Fruit fly (Drosophila melanogaster) whole organism, adult: ENCODE data around the gene CG32095.

Experiments used
- CG11617 ChIP-seq: fragments of 200-800 bp; sonication (Bioruptor generic); optimal IDR thresholded peaks from 2 replicates; lab custom pipeline; 2017; ENCODE audit warnings: mild to moderate bottlenecking, missing biosample characterization, missing genetic modification reagents, missing genetic modification characterization
- CG12768 ChIP-seq: fragments of 200-800 bp; sonication (Bioruptor generic); optimal IDR thresholded peaks from 2 replicates; lab custom pipeline; 2017; ENCODE audit warnings: missing biosample characterization, missing genetic modification characterization, mild to moderate bottlenecking, moderate library complexity, missing genetic modification reagents
- CG14711 ChIP-seq: fragments of 200-800 bp; sonication (Bioruptor generic); optimal IDR thresholded peaks from 2 replicates; lab custom pipeline; 2018; ENCODE audit warnings: missing biosample characterization, mild to moderate bottlenecking, missing genetic modification characterization, moderate library complexity
- CG1620 ChIP-seq: fragments of 200-800 bp; sonication (Bioruptor generic); optimal IDR thresholded peaks from 2 replicates; lab custom pipeline; 2016; ENCODE audit warnings: missing biosample characterization, missing genetic modification characterization
- CG33017 ChIP-seq: fragments of 200-800 bp; sonication (Bioruptor generic); optimal IDR thresholded peaks from 2 replicates; lab custom pipeline; 2018; ENCODE audit warnings: missing biosample characterization, mild to moderate bottlenecking, missing genetic modification characterization, moderate library complexity
- CG5204 ChIP-seq: fragments of 200-800 bp; sonication (Bioruptor generic); optimal IDR thresholded peaks from 2 replicates; lab custom pipeline; 2016; ENCODE audit warnings: missing biosample characterization, missing genetic modification characterization
- CG7045 ChIP-seq: fragments of 200-800 bp; sonication (Bioruptor generic); optimal IDR thresholded peaks from 2 replicates; lab custom pipeline; 2017; ENCODE audit warnings: missing biosample characterization, mild to moderate bottlenecking, missing genetic modification characterization
- CG7101 ChIP-seq: fragments of 200-800 bp; sonication (Bioruptor generic); optimal IDR thresholded peaks from 2 replicates; lab custom pipeline; 2018; ENCODE audit warnings: missing biosample characterization, mild to moderate bottlenecking, missing genetic modification characterization, moderate library complexity
- Clk ChIP-seq: fragments of 200-800 bp; sonication (Bioruptor generic); optimal IDR thresholded peaks from 2 replicates; lab custom pipeline; 2017; ENCODE audit warnings: missing biosample characterization, missing genetic modification characterization
- Crg-1 ChIP-seq: fragments of 200-800 bp; sonication (Bioruptor generic); optimal IDR thresholded peaks from 2 replicates; lab custom pipeline; 2016; ENCODE audit warnings: missing biosample characterization, missing genetic modification characterization
- Hr96 ChIP-seq: fragments of 200-800 bp; sonication (Bioruptor generic); optimal IDR thresholded peaks from 2 replicates; lab custom pipeline; 2016; ENCODE audit warnings: missing biosample characterization, missing genetic modification characterization
- Mnt ChIP-seq: fragments of 200-800 bp; sonication (Bioruptor generic); optimal IDR thresholded peaks from 2 replicates; lab custom pipeline; 2016; ENCODE audit warnings: missing biosample characterization, mild to moderate bottlenecking, missing genetic modification characterization
- bab1 ChIP-seq: fragments of 200-800 bp; sonication (Bioruptor generic); optimal IDR thresholded peaks from 3 replicates; lab custom pipeline; 2019; ENCODE audit warnings: missing biosample characterization, mild to moderate bottlenecking, missing genetic modification characterization, moderate library complexity
- cic ChIP-seq: fragments of 200-800 bp; sonication (Bioruptor generic); optimal IDR thresholded peaks from 2 replicates; lab custom pipeline; 2017; ENCODE audit warnings: missing biosample characterization, mild to moderate bottlenecking, missing genetic modification characterization, moderate library complexity
- cnc ChIP-seq, 2 experiments: fragments of >200 bp; optimal IDR thresholded peaks; 2 replicates each; lab custom pipeline; 2017
- kay ChIP-seq: fragments of 200-800 bp; sonication (Bioruptor generic); peaks from one replicate; lab custom pipeline; 2016; ENCODE audit warnings: missing biosample characterization, missing genetic modification characterization, borderline replicate concordance
- ovo ChIP-seq: fragments of 200-800 bp; sonication (Bioruptor generic); optimal IDR thresholded peaks from 2 replicates; lab custom pipeline; 2016; ENCODE audit warnings: missing biosample characterization, missing genetic modification characterization
- pad ChIP-seq: fragments of 200-800 bp; sonication (Bioruptor generic); optimal IDR thresholded peaks from 3 replicates; lab custom pipeline; 2017; ENCODE audit warnings: missing biosample characterization, missing genetic modification characterization, mild to moderate bottlenecking, moderate library complexity, missing genetic modification reagents
- tj ChIP-seq: fragments of 200-800 bp; sonication (Bioruptor generic); optimal IDR thresholded peaks from 3 replicates; lab custom pipeline; 2017; ENCODE audit warnings: missing biosample characterization, mild to moderate bottlenecking, missing genetic modification characterization, moderate library complexity
- toe ChIP-seq: fragments of 200-800 bp; sonication (Bioruptor generic); optimal IDR thresholded peaks from 2 replicates; lab custom pipeline; 2016; ENCODE audit warnings: missing biosample characterization, missing genetic modification characterization

Gene CG32095

DNA sequence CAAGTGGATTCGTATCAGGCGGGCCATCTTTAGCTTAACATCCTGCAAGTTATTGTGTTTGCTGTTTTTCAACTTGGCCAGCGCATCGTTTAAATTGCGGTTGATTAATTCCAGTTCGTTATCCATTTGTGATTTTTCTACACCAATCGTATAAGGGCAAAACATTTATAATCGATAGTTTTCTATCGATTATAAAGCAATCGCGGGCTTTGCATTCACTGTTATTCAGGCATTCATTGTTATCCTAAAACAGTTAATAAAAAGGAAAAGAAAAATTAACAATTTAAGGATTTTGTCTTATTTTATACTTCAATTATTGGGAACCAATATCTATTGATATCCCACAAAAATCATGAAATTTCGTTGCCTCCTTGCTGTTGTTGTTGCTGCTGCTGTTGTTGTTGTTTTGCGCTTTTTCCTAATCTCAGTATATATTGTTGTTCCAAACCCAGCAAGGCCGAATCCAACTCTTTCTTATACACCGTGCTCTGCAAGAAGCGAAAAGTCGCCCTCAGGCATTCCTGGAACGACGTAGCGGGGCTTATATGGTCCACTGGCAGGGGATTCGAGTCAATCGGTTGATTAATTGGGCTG, at the start of gene CG32095:
Gene CG32095 (minus strand): TSS at position 173 of the 594 bp plus-strand sequence.
- TF ChIP-seq CG14711 (no peak), CG33017 (no peak), CG7045 (no peak), cic (GFP tag; lab: Kevin White, UChicago) (no peak)

DNA sequence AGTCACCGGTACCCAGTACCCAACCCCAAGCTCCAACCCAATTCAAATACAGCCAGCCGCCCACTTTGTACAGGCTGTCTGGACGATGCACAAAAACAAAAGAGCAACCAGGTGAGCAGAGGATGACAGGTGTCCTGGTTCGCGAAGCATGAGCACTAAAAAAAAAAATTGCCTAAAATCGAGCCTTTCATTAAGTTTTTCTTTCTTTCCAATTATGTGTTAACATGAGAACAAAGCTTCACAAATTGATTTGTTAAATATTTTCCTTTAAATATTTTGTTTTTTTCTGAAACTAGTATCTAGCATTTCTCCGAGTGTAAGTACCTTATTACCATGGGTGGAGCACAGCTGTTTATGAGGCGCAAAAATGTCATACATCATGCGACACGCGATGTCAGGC, 49.2 kb upstream of the CG32095 start:
- TF ChIP-seq CG33017 = no peak
- no peak for TF ChIP-seq CG7101 (tag; lab: Kevin White, UChicago)
- no peak for TF ChIP-seq CG5204
- no peak for TF ChIP-seq cnc (optimal IDR thresholded peaks at IDR 0.05; lab: Kevin White, UChicago)
- TF ChIP-seq tj (GFP tag; lab: Kevin White, UChicago) = no peak
- TF ChIP-seq cic (GFP tag; lab: Kevin White, UChicago) = no peak
- TF ChIP-seq Crg-1 (GFP tag; lab: Kevin White, UChicago) = no peak
- no peak for TF ChIP-seq CG7045
- TF ChIP-seq CG14711 = no peak
- TF ChIP-seq CG12768 = no peak
- no peak for TF ChIP-seq kay (GFP tag; lab: Kevin White, UChicago)
- TF ChIP-seq CG11617 (GFP tag; lab: Kevin White, UChicago) = no peak
- no peak for TF ChIP-seq Clk (GFP tag; lab: Kevin White, UChicago)
- TF ChIP-seq Mnt (GFP tag; lab: Kevin White, UChicago) = no peak
- TF ChIP-seq ovo (GFP tag; lab: Kevin White, UChicago) = no peak
- no peak for TF ChIP-seq Hr96 (GFP tag; lab: Kevin White, UChicago)
- TF ChIP-seq CG1620 = no peak
- no peak for TF ChIP-seq pad (GFP tag; lab: Kevin White, UChicago)
- TF ChIP-seq bab1 (GFP tag; lab: Kevin White, UChicago) = no peak
- TF ChIP-seq toe (GFP tag; lab: Kevin White, UChicago) = no peak

DNA sequence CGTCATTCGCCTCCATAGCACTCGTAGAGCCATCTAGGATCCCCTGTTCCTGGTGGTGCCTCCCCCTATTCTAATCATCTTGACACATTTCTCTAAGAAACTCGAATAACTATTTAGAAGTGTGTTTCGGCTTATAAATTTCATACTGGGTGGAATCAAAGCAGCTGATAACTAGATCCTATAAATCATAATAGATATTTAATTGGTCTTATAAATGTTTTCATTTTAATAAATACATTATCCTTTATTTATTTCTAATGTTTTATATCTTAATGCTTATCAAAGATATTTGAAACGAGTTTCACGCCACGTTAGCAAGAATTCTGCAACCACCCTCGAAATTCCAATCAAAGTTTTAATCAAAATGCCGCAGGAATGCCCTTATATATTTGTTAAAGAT, 45.7 kb upstream of the CG32095 start, which contains the start of gene CG5906:
Gene CG5906 (minus strand): TSS at position 101 of the 400 bp plus-strand sequence.
- TF ChIP-seq toe (GFP tag; lab: Kevin White, UChicago) (no peak), CG5204 (no peak), bab1 (GFP tag; lab: Kevin White, UChicago) (no peak), cnc (optimal IDR thresholded peaks at IDR 0.05; lab: Kevin White, UChicago) (no peak), CG7045 (no peak)

DNA sequence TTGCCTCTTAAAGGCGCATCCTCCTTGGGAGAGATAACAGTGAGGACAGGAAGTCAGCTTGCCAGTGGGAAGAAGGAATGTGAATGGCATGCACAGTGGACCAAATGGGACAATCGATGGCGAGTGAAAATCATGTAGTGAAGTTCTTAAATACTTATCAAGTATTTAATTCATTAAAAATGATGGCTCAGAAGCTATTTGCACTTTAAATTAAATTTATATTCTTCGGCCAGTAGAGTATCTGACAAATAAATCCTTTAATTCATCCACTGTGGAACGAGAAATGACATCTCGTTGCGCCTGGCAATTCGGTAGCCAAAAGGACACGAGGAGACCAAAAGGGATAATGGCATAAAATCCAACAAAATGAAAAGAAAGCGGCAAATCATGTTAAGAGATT, 43.8 kb upstream of the CG32095 start:
- no peak for TF ChIP-seq toe (GFP tag; lab: Kevin White, UChicago)
- TF ChIP-seq CG12768 = no peak
- TF ChIP-seq kay (GFP tag; lab: Kevin White, UChicago) = no peak
- TF ChIP-seq CG5204 = no peak
- TF ChIP-seq Hr96 (GFP tag; lab: Kevin White, UChicago) = no peak

DNA sequence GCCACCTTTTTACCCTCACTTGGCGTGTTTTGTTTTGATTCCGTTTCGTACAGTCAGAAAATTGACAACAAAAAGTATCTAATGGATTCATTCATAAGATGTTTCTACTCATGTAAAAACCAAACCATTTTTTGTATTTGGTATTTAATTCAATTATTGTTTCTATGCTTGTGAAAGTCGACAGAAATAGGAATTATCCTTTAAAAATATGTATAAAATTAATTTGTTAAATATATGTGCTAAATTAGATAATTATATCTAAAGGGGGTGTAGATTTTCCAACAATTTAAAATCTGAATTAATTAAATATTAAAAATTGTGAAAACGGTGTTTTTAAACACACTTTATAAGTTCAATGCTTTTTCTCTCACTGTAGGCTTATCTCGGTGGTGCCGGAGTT, 38.1 kb upstream of the CG32095 start:
- TF ChIP-seq Mnt (GFP tag; lab: Kevin White, UChicago) = no peak
- TF ChIP-seq ovo (GFP tag; lab: Kevin White, UChicago) = no peak
- no peak for TF ChIP-seq CG11617 (GFP tag; lab: Kevin White, UChicago)
- TF ChIP-seq cic (GFP tag; lab: Kevin White, UChicago) = no peak
- TF ChIP-seq CG33017 = no peak

DNA sequence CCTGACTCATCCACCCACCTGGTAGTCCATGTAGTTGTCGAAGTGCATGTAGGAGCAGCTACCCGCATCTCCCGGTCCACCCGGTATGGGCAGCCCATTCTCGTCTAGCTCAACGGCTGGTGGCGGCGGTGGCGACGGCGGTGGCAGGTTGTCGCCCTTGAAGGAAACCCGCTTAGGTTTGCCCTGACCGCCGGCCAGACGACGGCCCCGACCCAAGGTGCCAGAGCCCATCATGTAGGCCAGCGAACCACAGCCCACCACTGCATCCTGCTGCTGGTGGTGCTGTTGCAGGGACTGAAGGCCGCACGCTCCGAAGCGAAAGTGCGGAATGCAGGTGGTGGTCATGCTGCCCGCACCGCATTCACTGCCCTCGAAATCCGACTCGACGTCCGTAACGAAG, 36.7 kb upstream of the CG32095 start:
- TF ChIP-seq CG5204 (no peak), CG11617 (GFP tag; lab: Kevin White, UChicago) (no peak), CG33017 (no peak), CG1620 (no peak), bab1 (GFP tag; lab: Kevin White, UChicago) (no peak), Hr96 (GFP tag; lab: Kevin White, UChicago) (no peak)

DNA sequence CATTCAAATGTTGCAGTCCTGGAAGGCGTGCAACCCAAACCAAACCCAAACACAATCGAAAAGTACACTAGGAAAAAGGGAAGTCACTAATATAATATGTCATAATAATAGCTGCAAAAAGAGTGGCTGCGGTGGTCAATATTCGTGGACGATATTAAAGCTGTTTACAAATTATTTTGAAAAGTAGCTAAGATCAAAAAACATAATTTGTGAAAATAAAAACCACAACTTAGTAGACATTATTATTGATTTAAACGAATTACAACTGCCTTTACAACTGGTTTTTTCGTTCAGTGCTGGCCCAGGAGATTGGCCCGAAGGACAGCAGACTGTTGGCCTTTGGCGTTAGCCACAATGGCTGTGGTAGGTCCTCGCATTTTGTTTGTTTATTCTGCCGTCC, 33.2 kb upstream of the CG32095 start:
- TF ChIP-seq Hr96 (GFP tag; lab: Kevin White, UChicago) = no peak
- TF ChIP-seq pad (GFP tag; lab: Kevin White, UChicago) = no peak
- no peak for TF ChIP-seq CG7101 (tag; lab: Kevin White, UChicago)
- no peak for TF ChIP-seq toe (GFP tag; lab: Kevin White, UChicago)
- TF ChIP-seq Clk (GFP tag; lab: Kevin White, UChicago) = no peak
- no peak for TF ChIP-seq tj (GFP tag; lab: Kevin White, UChicago)
- no peak for TF ChIP-seq CG7045
- no peak for TF ChIP-seq CG12768
- TF ChIP-seq CG33017 = no peak
- TF ChIP-seq CG1620 = no peak
- TF ChIP-seq CG11617 (GFP tag; lab: Kevin White, UChicago) = no peak
- TF ChIP-seq CG14711 = no peak
- TF ChIP-seq Mnt (GFP tag; lab: Kevin White, UChicago) = no peak
- TF ChIP-seq Crg-1 (GFP tag; lab: Kevin White, UChicago) = no peak
- TF ChIP-seq bab1 (GFP tag; lab: Kevin White, UChicago) = no peak

DNA sequence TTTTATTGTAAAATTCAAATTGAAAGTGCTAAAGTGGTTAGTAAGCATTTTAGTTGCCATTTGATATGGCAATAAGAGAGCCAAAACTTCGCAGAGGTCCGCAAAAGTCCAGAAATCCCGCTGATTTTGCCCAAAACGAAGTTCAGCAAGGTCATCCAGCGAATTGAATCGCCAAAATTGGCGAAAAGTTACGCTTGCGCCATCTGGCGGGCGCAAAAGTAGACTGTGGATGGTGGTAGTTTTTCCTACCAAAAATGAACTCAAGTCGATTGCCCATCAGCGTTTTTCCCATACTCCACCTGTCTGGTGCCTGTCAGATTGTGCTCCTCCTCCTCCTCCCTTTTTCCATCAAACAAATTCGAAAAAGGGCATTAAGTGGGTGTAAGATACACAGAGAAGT, 27.4 kb upstream of the CG32095 start:
- TF ChIP-seq Mnt (GFP tag; lab: Kevin White, UChicago) = no peak
- TF ChIP-seq ovo (GFP tag; lab: Kevin White, UChicago) = no peak
